Fruit fly (Drosophila melanogaster): ENCODE results near the gene CCT2.

CCT2 gene

dm6 chrX:9134922-9135453, 45.7 kb downstream of the CCT2 start, which contains the start of gene fend (continued):
- TF ChIP-seq CG2875 (GFP tag; optimal IDR thresholded peaks at IDR 0.05) (no peak), CG30403 (GFP tag; optimal IDR thresholded peaks at IDR 0.05) (peak; percentile 52), CG32772 (GFP tag; IDR thresholded peaks at IDR 0.05) (no peak), nerfin-2 (GFP tag; IDR thresholded peaks at IDR 0.05; ENCODE audit: partially characterized antibody) (no peak), CG3163 (GFP tag; optimal IDR thresholded peaks at IDR 0.05) (no peak), Stat92E (GFP tag; optimal IDR thresholded peaks at IDR 0.05) (peak in 1 of 3 experiments; percentile 60), HLH4C (GFP tag; IDR thresholded peaks at IDR 0.05; ENCODE audit: partially characterized antibody) (no peak), CG2889 (GFP tag; IDR thresholded peaks at IDR 0.05) (no peak), Hsf (GFP tag; optimal IDR thresholded peaks at IDR 0.05) (peak; percentile 4), zf30C (GFP tag; optimal IDR thresholded peaks at IDR 0.05) (peak; percentile 42), trh (GFP tag; optimal IDR thresholded peaks at IDR 0.05) (no peak), CG6854 (GFP tag; optimal IDR thresholded peaks at IDR 0.05) (peak; percentile 19), CG31224 (GFP tag; IDR thresholded peaks at IDR 0.05) (no peak), CG18262 (tag; optimal IDR thresholded peaks at IDR 0.05) (peak; percentile 61), CG2199 (GFP tag; IDR thresholded peaks at IDR 0.05) (no peak), Oli (tag; optimal IDR thresholded peaks at IDR 0.05) (peak; percentile 24), amos (GFP tag; IDR thresholded peaks at IDR 0.05; ENCODE audit: partially characterized antibody) (0 out of 2 replicates have a peak, but pooled peaks have one; percentile 18), CG1233 (GFP tag; optimal IDR thresholded peaks at IDR 0.05) (peak; percentile 21), bbx (GFP tag; IDR thresholded peaks at IDR 0.05; ENCODE audit: partially characterized antibody) (no peak), CG3281 (GFP tag; optimal IDR thresholded peaks at IDR 0.05) (peak; percentile 38), CG8765 (GFP tag; IDR thresholded peaks at IDR 0.05) (no peak), CG7987 (GFP tag; optimal IDR thresholded peaks at IDR 0.05) (no peak), CG7745 (tag; optimal IDR thresholded peaks at IDR 0.05) (no peak), CG11247 (GFP tag; IDR thresholded peaks at IDR 0.05) (no peak), CG3407 (GFP tag; optimal IDR thresholded peaks at IDR 0.05) (no peak), Sox102F (GFP tag; optimal IDR thresholded peaks at IDR 0.05) (peak; percentile 6), dysf (GFP tag; IDR thresholded peaks at IDR 0.05) (peak; percentile 49; the same call in 1 of the 3 replicates), CG9817 (tag; optimal IDR thresholded peaks at IDR 0.05) (peak; percentile 24), kni (GFP tag; optimal IDR thresholded peaks at IDR 0.05) (peak; percentile 98), CG17829 (tag; optimal IDR thresholded peaks at IDR 0.05) (peak; percentile 61), insv (GFP tag; optimal IDR thresholded peaks at IDR 0.05) (peak in 1 of 2 experiments; percentile 68), Ssrp (tag; optimal IDR thresholded peaks at IDR 0.05) (no peak), BEAF-32 (GFP tag; optimal IDR thresholded peaks at IDR 0.05) (no peak), Ptx1 (GFP tag; IDR thresholded peaks at IDR 0.05) (0 out of 2 replicates have a peak, but pooled peaks have one; percentile 29), CG1647 (GFP tag; optimal IDR thresholded peaks at IDR 0.05) (no peak), CG6689 (GFP tag; IDR thresholded peaks at IDR 0.05) (no peak), sug (tag; optimal IDR thresholded peaks at IDR 0.05) (peak; percentile 41), bsh (GFP tag; optimal IDR thresholded peaks at IDR 0.05) (peak in 1 of 2 experiments; percentile 32), Scr (GFP tag; IDR thresholded peaks at IDR 0.05; ENCODE audit: partially characterized antibody) (no peak), CG15073 (GFP tag; optimal IDR thresholded peaks at IDR 0.05) (no peak), Awh (GFP tag; IDR thresholded peaks at IDR 0.05) (no peak), chm (GFP tag; IDR thresholded peaks at IDR 0.05) (peak; percentile 56; the same call in 1 of the 2 replicates), pfk (GFP tag; optimal IDR thresholded peaks at IDR 0.05) (no peak), tap (tag; optimal IDR thresholded peaks at IDR 0.05) (peak; percentile 45), pum (GFP tag; optimal IDR thresholded peaks at IDR 0.05) (no peak), CG3726 (GFP tag; IDR thresholded peaks at IDR 0.05) (no peak), CG10543 (GFP tag; optimal IDR thresholded peaks at IDR 0.05) (peak; percentile 50), crol (GFP tag; IDR thresholded peaks at IDR 0.05) (no peak), Nf-YB (GFP tag; optimal IDR thresholded peaks at IDR 0.05) (no peak)
